Worm (Caenorhabditis elegans) whole organism, mixed stage, embryonic: ENCODE results near the gene C10A4.1.

Experiments
- ceh-83 ChIP-seq: fragments of 200-800 bp; sonication (Bioruptor generic); optimal IDR thresholded peaks from 2 replicates; lab custom pipeline; 2018; ENCODE audit warnings: mild to moderate bottlenecking, missing genetic modification characterization, missing compliant biosample characterization
- elt-3 ChIP-seq: fragments of 150-350 bp; optimal IDR thresholded peaks from 2 replicates; lab custom pipeline; 2014; ENCODE audit warnings: missing biosample characterization, missing genetic modification characterization
- lin-13 ChIP-seq: fragments of 150-350 bp; optimal IDR thresholded peaks from 2 replicates; lab custom pipeline; 2014; ENCODE audit warnings: missing biosample characterization, missing genetic modification characterization
- nhr-76 ChIP-seq: sonication (generic microtip); optimal IDR thresholded peaks from 2 replicates; lab custom pipeline; 2017; ENCODE audit warnings: missing biosample characterization, missing genetic modification characterization
- pha-4 ChIP-seq: fragments of 150-350 bp; optimal IDR thresholded peaks from 2 replicates; lab custom pipeline; 2018; ENCODE audit warnings: missing biosample characterization, missing genetic modification reagents, missing genetic modification characterization
- unc-120 ChIP-seq: sonication (generic microtip); optimal IDR thresholded peaks from 2 replicates; lab custom pipeline; 2017; ENCODE audit warnings: missing genetic modification characterization, missing compliant biosample characterization; ENCODE audit not compliant: poor library complexity, severe bottlenecking
- zip-8 ChIP-seq: fragments of 150-350 bp; optimal IDR thresholded peaks from 2 replicates; lab custom pipeline; 2014; ENCODE audit warnings: missing biosample characterization, missing genetic modification characterization

ce11 chrX:7442477-7442876 is 26.3 kb downstream of the C10A4.1 start, which contains the start of gene acl-12:
- TF ChIP-seq zip-8 (tag; lab: Kevin White, UChicago) (no peak), pha-4 (tag; lab: Kevin White, UChicago) (no peak), elt-3 (no peak), unc-120 (tag; lab: Kevin White, UChicago) (no peak), ceh-83 (GFP tag; lab: Kevin White, UChicago) (no peak), nhr-76 (tag; lab: Kevin White, UChicago) (no peak), lin-13 (tag; lab: Kevin White, UChicago) (no peak)
